Fruit fly (Drosophila melanogaster): ENCODE measurements at regions not wholly inside any gene's neighbourhood (a gene's known extent, or its start where the extent isn't known, plus 50 kb on each side); places are given as distances from the start of the nearest gene placed in this dataset.

dm6 chr3L:10350715-10351114 lies 61.9 kb upstream of the CG12362 start (continued):
- no peak for TF ChIP-seq NFAT (GFP tag; IDR thresholded peaks at IDR 0.05)
- 0 out of 2 replicates have a peak, but pooled peaks have one; percentile 16 for TF ChIP-seq Awh (GFP tag; IDR thresholded peaks at IDR 0.05)
- no peak for TF ChIP-seq Ada2b (GFP tag; IDR thresholded peaks at IDR 0.05)
- TF ChIP-seq CG10462 (GFP tag; optimal IDR thresholded peaks at IDR 0.05), result no peak
- TF ChIP-seq Ets65A (GFP tag), result no peak
- TF ChIP-seq Lim3 (GFP tag; IDR thresholded peaks at IDR 0.05), result no peak
- no peak; the same call in 1 of the 2 replicates for TF ChIP-seq crol (GFP tag; IDR thresholded peaks at IDR 0.05)
- TF ChIP-seq CG1024 (GFP tag; IDR thresholded peaks at IDR 0.05), result 0 out of 2 replicates have a peak, but pooled peaks have one; percentile 22
- TF ChIP-seq Sry-β (GFP tag; optimal IDR thresholded peaks at IDR 0.05), result no peak
- no peak for TF ChIP-seq mam (GFP tag; optimal IDR thresholded peaks at IDR 0.05)
- no peak for TF ChIP-seq Dad (GFP tag; optimal IDR thresholded peaks at IDR 0.05)
- TF ChIP-seq CG6854 (GFP tag; optimal IDR thresholded peaks at IDR 0.05), result no peak
- no peak for TF ChIP-seq mirr (GFP tag; optimal IDR thresholded peaks at IDR 0.05)
- no peak for TF ChIP-seq Neu2 (GFP tag; optimal IDR thresholded peaks at IDR 0.05; ENCODE audit: borderline replicate concordance)
- no peak; the same call in 1 of the 2 replicates for TF ChIP-seq sisA (GFP tag; IDR thresholded peaks at IDR 0.05)
- TF ChIP-seq oc (tag; optimal IDR thresholded peaks at IDR 0.05), result no peak
- TF ChIP-seq knrl (GFP tag; IDR thresholded peaks at IDR 0.05; ENCODE audit: partially characterized antibody), result no peak
- TF ChIP-seq pzg (GFP tag; optimal IDR thresholded peaks at IDR 0.05), result no peak
- TF ChIP-seq Jarid2 (GFP tag; optimal IDR thresholded peaks at IDR 0.05), result no peak
- no peak for TF ChIP-seq CG12299 (tag; optimal IDR thresholded peaks at IDR 0.05)
- TF ChIP-seq CG10147 (GFP tag; optimal IDR thresholded peaks at IDR 0.05), result no peak
- no peak for TF ChIP-seq CG12942 (GFP tag; optimal IDR thresholded peaks at IDR 0.05)
- TF ChIP-seq Rx (GFP tag; IDR thresholded peaks at IDR 0.05), result 0 out of 2 replicates have a peak, but pooled peaks have one; percentile 36
- TF ChIP-seq MBD-R2 (GFP tag; IDR thresholded peaks at IDR 0.05), result no peak
- TF ChIP-seq Mes4 (GFP tag; optimal IDR thresholded peaks at IDR 0.05), result no peak
- peak; percentile 26 for TF ChIP-seq Abd-B (GFP tag; optimal IDR thresholded peaks at IDR 0.05)
- no peak for TF ChIP-seq CG12236 (GFP tag; optimal IDR thresholded peaks at IDR 0.05)
- no peak for TF ChIP-seq CG7963 (GFP tag; IDR thresholded peaks at IDR 0.05; ENCODE audit: partially characterized antibody)
- TF ChIP-seq CHES-1-like (GFP tag; optimal IDR thresholded peaks at IDR 0.05), result no peak
- peak; percentile 37; the same call in 1 of the 3 replicates for TF ChIP-seq CG7357 (GFP tag; IDR thresholded peaks at IDR 0.05)
- TF ChIP-seq CG31224 (GFP tag; IDR thresholded peaks at IDR 0.05), result no peak
- no peak for TF ChIP-seq CG12744 (GFP tag; optimal IDR thresholded peaks at IDR 0.05)
- no peak for TF ChIP-seq Atf-2 (GFP tag; optimal IDR thresholded peaks at IDR 0.05)
- TF ChIP-seq bab2 (GFP tag; optimal IDR thresholded peaks at IDR 0.05), result no peak
- TF ChIP-seq cato (GFP tag; optimal IDR thresholded peaks at IDR 0.05; ENCODE audit: borderline replicate concordance), result peak; percentile 29
- TF ChIP-seq jumu (GFP tag; optimal IDR thresholded peaks at IDR 0.05), result no peak
- TF ChIP-seq CG4328 (GFP tag; optimal IDR thresholded peaks at IDR 0.05), result no peak
- TF ChIP-seq fd96Cb (tag; optimal IDR thresholded peaks at IDR 0.05), result peak; percentile 50
- TF ChIP-seq CG42726 (GFP tag; IDR thresholded peaks at IDR 0.05; ENCODE audit: partially characterized antibody), result no peak
- no peak for TF ChIP-seq CG5953 (GFP tag; IDR thresholded peaks at IDR 0.05)
- TF ChIP-seq Bteb2 (GFP tag; optimal IDR thresholded peaks at IDR 0.05), result no peak
- no peak for TF ChIP-seq CG8281 (tag; optimal IDR thresholded peaks at IDR 0.05)
- no peak for TF ChIP-seq ci (GFP tag; IDR thresholded peaks at IDR 0.05)
- TF ChIP-seq CG2875 (GFP tag; optimal IDR thresholded peaks at IDR 0.05), result no peak
- no peak for TF ChIP-seq Opbp (GFP tag; IDR thresholded peaks at IDR 0.05; ENCODE audit: partially characterized antibody)
- no peak for TF ChIP-seq CG30431 (GFP tag; optimal IDR thresholded peaks at IDR 0.05)
- peak in 1 of 2 experiments; percentile 15 for TF ChIP-seq chif (GFP tag; optimal IDR thresholded peaks at IDR 0.05)
- no peak for TF ChIP-seq CG13624 (GFP tag; optimal IDR thresholded peaks at IDR 0.05)
- peak; percentile 51 for TF ChIP-seq unpg (GFP tag; optimal IDR thresholded peaks at IDR 0.05)
- peak; percentile 1 for TF ChIP-seq en (GFP tag; optimal IDR thresholded peaks at IDR 0.05)
- no peak for TF ChIP-seq Max (GFP tag; optimal IDR thresholded peaks at IDR 0.05)
- no peak for TF ChIP-seq NC2β (GFP tag; optimal IDR thresholded peaks at IDR 0.05)
